Worm (Caenorhabditis elegans) whole organism, young adult: ENCODE measurements around the gene F54H12.2.

Experiments used
- D2030.7 ChIP-seq: fragments of 200-800 bp; sonication (Bioruptor generic); IDR thresholded peaks from 2 replicates; pipeline ENCODE4 v1.3.6; 2022; ENCODE audit warnings: missing genetic modification reagents, missing genetic modification characterization, missing compliant biosample characterization
- F23B12.7 ChIP-seq: sonication (generic microtip); optimal IDR thresholded peaks from 2 replicates; lab custom pipeline; 2017; ENCODE audit warnings: missing genetic modification characterization, mild to moderate bottlenecking, missing compliant biosample characterization, antibody characterized with exemption, moderate library complexity; ENCODE audit not compliant: insufficient read depth
- Y67H2A.10 ChIP-seq: fragments of 200-800 bp; sonication (Bioruptor generic); conservative IDR thresholded peaks from 2 replicates; pipeline ENCODE4 v1.3.6; 2022; ENCODE audit warnings: missing genetic modification reagents, missing genetic modification characterization, missing compliant biosample characterization
- atf-7 ChIP-seq: sonication (generic microtip); optimal IDR thresholded peaks from 2 replicates; lab custom pipeline; 2017; ENCODE audit warnings: mild to moderate bottlenecking, missing genetic modification characterization, missing compliant biosample characterization
- athp-1 ChIP-seq: sonication (generic microtip); optimal IDR thresholded peaks from 2 replicates; lab custom pipeline; 2017; ENCODE audit warnings: mild to moderate bottlenecking, missing genetic modification characterization, missing compliant biosample characterization
- attf-3 ChIP-seq: fragments of 200-800 bp; sonication (Bioruptor generic); conservative IDR thresholded peaks from 2 replicates; pipeline ENCODE4 v1.3.6; 2022; ENCODE audit warnings: missing genetic modification reagents, missing genetic modification characterization, missing compliant biosample characterization
- attf-6 ChIP-seq: fragments of 200-800 bp; sonication (Bioruptor generic); IDR thresholded peaks from 2 replicates; pipeline ENCODE4 v1.3.6; 2022; ENCODE audit warnings: missing genetic modification reagents, missing genetic modification characterization, missing compliant biosample characterization
- cebp-1 ChIP-seq, 2 experiments: fragments of 200-800 bp in 1 of 2; sonication (Bioruptor generic) in 1 of 2; sonication (generic microtip) in 1 of 2; IDR thresholded peaks in 1 of 2; optimal IDR thresholded peaks in 1 of 2; 2 replicates each; pipeline versions ENCODE4 v1.3.6 to Lab custom; 2017 to 2022; ENCODE audit warnings: missing compliant biosample characterization in 2 of 2, missing genetic modification characterization in 2 of 2, mild to moderate bottlenecking in 1 of 2, missing genetic modification reagents in 1 of 2, moderate library complexity in 1 of 2
- cebp-2 ChIP-seq: fragments of 200-800 bp; sonication (Bioruptor generic); IDR thresholded peaks from 2 replicates; pipeline ENCODE4 v1.3.6; 2022; ENCODE audit warnings: missing genetic modification characterization, missing compliant biosample characterization
- ceh-100 ChIP-seq: fragments of 200-800 bp; sonication (Bioruptor generic); IDR thresholded peaks from 2 replicates; pipeline ENCODE4 v1.3.6; 2022; ENCODE audit warnings: missing genetic modification reagents, missing genetic modification characterization, missing compliant biosample characterization
- ceh-27 ChIP-seq: fragments of 200-800 bp; sonication (Bioruptor generic); optimal IDR thresholded peaks from 2 replicates; lab custom pipeline; 2018; ENCODE audit warnings: mild to moderate bottlenecking, missing genetic modification characterization, moderate library complexity, missing compliant biosample characterization
- ceh-79 ChIP-seq: sonication (generic microtip); optimal IDR thresholded peaks from 2 replicates; lab custom pipeline; 2017; ENCODE audit warnings: mild to moderate bottlenecking, missing genetic modification characterization, missing compliant biosample characterization
- dox-1 ChIP-seq: fragments of 200-800 bp; sonication (Bioruptor generic); IDR thresholded peaks from 2 replicates; pipeline ENCODE4 v1.3.6; 2022; ENCODE audit warnings: missing genetic modification reagents, missing genetic modification characterization, missing compliant biosample characterization
- efl-1 ChIP-seq: fragments of 150-350 bp; optimal IDR thresholded peaks from 2 replicates; lab custom pipeline; 2014; ENCODE audit warnings: missing biosample characterization, missing genetic modification reagents, missing genetic modification characterization
- egl-44 ChIP-seq: fragments of 200-800 bp; sonication (Bioruptor generic); IDR thresholded peaks from 2 replicates; pipeline ENCODE4 v1.3.6; 2022; ENCODE audit warnings: missing genetic modification reagents, missing genetic modification characterization, missing compliant biosample characterization
- egrh-3 ChIP-seq: fragments of 200-800 bp; sonication (Bioruptor generic); IDR thresholded peaks from 2 replicates; pipeline ENCODE4 v1.3.6; 2022; ENCODE audit warnings: missing genetic modification reagents, missing genetic modification characterization, missing compliant biosample characterization
- him-1 ChIP-seq: sonication (generic microtip); optimal IDR thresholded peaks from 2 replicates; lab custom pipeline; 2016; ENCODE audit warnings: missing genotype, missing genetic modification reagents, missing genetic modification characterization, missing compliant biosample characterization
- hmg-1.2 ChIP-seq: fragments of 200-800 bp; sonication (Bioruptor generic); IDR thresholded peaks from 2 replicates; pipeline ENCODE4 v1.3.6; 2022; ENCODE audit warnings: missing genetic modification reagents, missing genetic modification characterization, missing compliant biosample characterization
- hrde-1 ChIP-seq: sonication (generic microtip); optimal IDR thresholded peaks from 2 replicates; lab custom pipeline; 2016; ENCODE audit warnings: missing genetic modification characterization, mild to moderate bottlenecking, missing compliant biosample characterization, moderate library complexity, missing genotype, missing genetic modification reagents, borderline replicate concordance
- lag-1 ChIP-seq: fragments of 200-800 bp; sonication (Bioruptor generic); IDR thresholded peaks from 2 replicates; pipeline ENCODE4 v1.3.6; 2022; ENCODE audit warnings: missing genetic modification reagents, missing genetic modification characterization, missing compliant biosample characterization
- lir-1 ChIP-seq: fragments of 200-800 bp; sonication (Bioruptor generic); conservative IDR thresholded peaks from 2 replicates; pipeline ENCODE4 v1.3.6; 2022; ENCODE audit warnings: missing genetic modification reagents, missing genetic modification characterization, missing compliant biosample characterization
- madf-6 ChIP-seq: fragments of 200-800 bp; sonication (Bioruptor generic); IDR thresholded peaks from 2 replicates; pipeline ENCODE4 v1.3.6; 2022; ENCODE audit warnings: missing genetic modification reagents, missing genetic modification characterization, missing compliant biosample characterization
- madf-8 ChIP-seq: fragments of 200-800 bp; sonication (Bioruptor generic); conservative IDR thresholded peaks from 2 replicates; pipeline ENCODE4 v1.3.6; 2022; ENCODE audit warnings: missing genetic modification reagents, missing genetic modification characterization, missing compliant biosample characterization
- mcd-1 ChIP-seq: fragments of 200-800 bp; sonication (Bioruptor generic); IDR thresholded peaks from 2 replicates; pipeline ENCODE4 v1.3.6; 2022; ENCODE audit warnings: missing genetic modification reagents, missing genetic modification characterization, missing compliant biosample characterization
- nfya-1 ChIP-seq: sonication (generic microtip); optimal IDR thresholded peaks from 2 replicates; lab custom pipeline; 2017; ENCODE audit warnings: antibody characterized with exemption, missing compliant biosample characterization, missing genetic modification characterization, borderline replicate concordance; ENCODE audit not compliant: insufficient read depth
- nfyb-1 ChIP-seq: fragments of 200-800 bp; sonication (Bioruptor generic); IDR thresholded peaks from 2 replicates; pipeline ENCODE4 v1.3.6; 2022; ENCODE audit warnings: missing genetic modification reagents, missing genetic modification characterization, missing compliant biosample characterization
- nhr-27 ChIP-seq: fragments of 200-800 bp; sonication (Bioruptor generic); optimal IDR thresholded peaks from 2 replicates; lab custom pipeline; 2018; ENCODE audit warnings: mild to moderate bottlenecking, missing genetic modification characterization, moderate library complexity, missing compliant biosample characterization
- pbrm-1 ChIP-seq: fragments of 200-800 bp; sonication (Bioruptor generic); IDR thresholded peaks from 2 replicates; pipeline ENCODE4 v1.3.6; 2022; ENCODE audit warnings: missing genetic modification reagents, missing genetic modification characterization, missing compliant biosample characterization
- pha-4 ChIP-seq: fragments of 150-350 bp; sonication (generic microtip); optimal IDR thresholded peaks from 2 replicates; lab custom pipeline; 2014; ENCODE audit warnings: missing biosample characterization, missing genetic modification reagents, missing genetic modification characterization
- snpc-1.3 ChIP-seq: sonication (generic microtip); optimal IDR thresholded peaks from 2 replicates; lab custom pipeline; 2017; ENCODE audit warnings: missing genetic modification characterization, mild to moderate bottlenecking, missing compliant biosample characterization, antibody characterized with exemption, moderate library complexity, missing genotype, missing genetic modification reagents; ENCODE audit not compliant: insufficient read depth
- unc-130 ChIP-seq: sonication (generic microtip); optimal IDR thresholded peaks from 2 replicates; lab custom pipeline; 2016; ENCODE audit warnings: missing genetic modification reagents, missing genetic modification characterization, missing compliant biosample characterization
- unc-62 ChIP-seq: fragments of 150-350 bp; optimal IDR thresholded peaks from 2 replicates; lab custom pipeline; 2014; ENCODE audit warnings: missing biosample characterization, missing genetic modification reagents, missing genetic modification characterization
- ztf-18 ChIP-seq: sonication (generic microtip); optimal IDR thresholded peaks from 2 replicates; lab custom pipeline; 2016; ENCODE audit warnings: missing genotype, mild to moderate bottlenecking, missing genetic modification characterization, missing compliant biosample characterization
- ztf-28 ChIP-seq: fragments of 200-800 bp; sonication (Bioruptor generic); IDR thresholded peaks from 2 replicates; pipeline ENCODE4 v1.3.6; 2022; ENCODE audit warnings: missing genetic modification reagents, missing genetic modification characterization, missing compliant biosample characterization

Gene F54H12.2

ce11 chrIII:8010260-8010822 is 46.0 kb downstream of the F54H12.2 start, which contains the start of gene cit-1.2:
TSS of gene cit-1.2 (plus strand) at chrIII:8010772.
- TF ChIP-seq cebp-2 = no peak
- no peak for TF ChIP-seq ztf-18
- no peak for TF ChIP-seq lag-1 (GFP tag; lab: Robert Waterston, UW)
- no peak for TF ChIP-seq nhr-27
- no peak for TF ChIP-seq D2030.7
- TF ChIP-seq ceh-27 = no peak
- no peak for TF ChIP-seq unc-62
- no peak for TF ChIP-seq ceh-100 (GFP tag; lab: Robert Waterston, UW)
- no peak for TF ChIP-seq attf-6 (GFP tag; lab: Robert Waterston, UW)
- no peak for TF ChIP-seq egl-44 (GFP tag; lab: Robert Waterston, UW)
- no peak for TF ChIP-seq snpc-1.3
- TF ChIP-seq Y67H2A.10 (GFP tag; lab: Robert Waterston, UW) = no peak
- TF ChIP-seq hmg-1.2 = no peak
- TF ChIP-seq pha-4 (tag; lab: Kevin White, UChicago) = no peak
- peak; percentile 23; the same call in 1 of the 2 replicates for TF ChIP-seq cebp-1 (GFP tag; IDR thresholded peaks at IDR 0.05; lab: Robert Waterston, UW)
- peak; percentile 67 for TF ChIP-seq cebp-1 (tag; optimal IDR thresholded peaks at IDR 0.05; lab: Kevin White, UChicago)
- 0 out of 2 replicates have a peak, but pooled peaks have one; percentile 19 for TF ChIP-seq pbrm-1
- no peak for TF ChIP-seq F23B12.7
- TF ChIP-seq efl-1 (GFP tag; lab: Kevin White, UChicago) = no peak
- TF ChIP-seq nfyb-1 (GFP tag; lab: Robert Waterston, UW) = 0 out of 2 replicates have a peak, but pooled peaks have one; percentile 30

ce11 chrIII:8013582-8013981 is 49.2 kb downstream of the F54H12.2 start:
- no peak for TF ChIP-seq dox-1 (GFP tag; lab: Robert Waterston, UW)
- no peak for TF ChIP-seq ztf-28 (GFP tag; lab: Robert Waterston, UW)
- no peak for TF ChIP-seq madf-8
- no peak for TF ChIP-seq F23B12.7
- TF ChIP-seq atf-7 (tag; lab: Kevin White, UChicago) = no peak
- no peak for TF ChIP-seq nfya-1 (tag; lab: Kevin White, UChicago)
- TF ChIP-seq mcd-1 (GFP tag; lab: Robert Waterston, UW) = no peak
- TF ChIP-seq lir-1 (GFP tag; lab: Robert Waterston, UW) = no peak
- TF ChIP-seq attf-3 = no peak
- peak; percentile 25 for TF ChIP-seq hrde-1 (tag; lab: Kevin White, UChicago)
- peak; percentile 31 for TF ChIP-seq athp-1 (tag; lab: Kevin White, UChicago)
- TF ChIP-seq unc-130 (GFP tag; lab: Kevin White, UChicago) = peak; percentile 3
- TF ChIP-seq madf-6 (GFP tag; lab: Robert Waterston, UW) = 0 out of 2 replicates have a peak, but pooled peaks have one; percentile 23
- peak; percentile 91 for TF ChIP-seq him-1
- no peak for TF ChIP-seq hmg-1.2
- no peak for TF ChIP-seq egrh-3 (GFP tag; lab: Robert Waterston, UW)
- TF ChIP-seq ceh-79 (tag; lab: Kevin White, UChicago) = no peak
